Fruit fly (Drosophila melanogaster) whole organism, pupa: ENCODE data around the gene RanGAP.

ENCODE experiments used
- CG12605 ChIP-seq: fragments of 200-800 bp; sonication (Bioruptor generic); IDR thresholded peaks from 2 replicates; pipeline ENCODE4 v1.3.6; 2022; ENCODE audit warnings: missing biosample characterization, missing genetic modification characterization
- CG13204 ChIP-seq: fragments of 200-800 bp; sonication (Bioruptor generic); optimal IDR thresholded peaks from 2 replicates; lab custom pipeline; 2018; ENCODE audit warnings: missing biosample characterization, mild to moderate bottlenecking, missing genetic modification characterization, moderate library complexity
- CG14655 ChIP-seq: fragments of 200-800 bp; sonication (Bioruptor generic); optimal IDR thresholded peaks from 3 replicates; lab custom pipeline; 2017; ENCODE audit warnings: mild to moderate bottlenecking, missing biosample characterization, missing genetic modification reagents, missing genetic modification characterization
- CG4496 ChIP-seq: fragments of 200-800 bp; sonication (Bioruptor generic); IDR thresholded peaks from 3 replicates; pipeline ENCODE4 v1.3.6; 2022; ENCODE audit warnings: missing biosample characterization, missing genetic modification characterization
- CG8159 ChIP-seq: fragments of 200-800 bp; sonication (Bioruptor generic); optimal IDR thresholded peaks from 3 replicates; lab custom pipeline; 2018; ENCODE audit warnings: missing biosample characterization, mild to moderate bottlenecking, missing genetic modification characterization, moderate library complexity
- CG8301 ChIP-seq: fragments of 200-800 bp; sonication (Bioruptor generic); optimal IDR thresholded peaks from 2 replicates; lab custom pipeline; 2018; ENCODE audit warnings: missing biosample characterization, mild to moderate bottlenecking, missing genetic modification characterization
- CG9948 ChIP-seq: fragments of 200-800 bp; sonication (Bioruptor generic); optimal IDR thresholded peaks from 2 replicates; lab custom pipeline; 2018; ENCODE audit warnings: missing biosample characterization, mild to moderate bottlenecking, missing genetic modification characterization, moderate library complexity
- D1 ChIP-seq: fragments of 200-800 bp; sonication (Bioruptor generic); optimal IDR thresholded peaks from 2 replicates; lab custom pipeline; 2018; ENCODE audit warnings: missing biosample characterization, mild to moderate bottlenecking, missing genetic modification characterization, moderate library complexity
- EcR ChIP-seq: fragments of 200-800 bp; sonication (Bioruptor generic); optimal IDR thresholded peaks from 3 replicates; lab custom pipeline; 2019; ENCODE audit warnings: missing biosample characterization, missing genetic modification characterization, mild to moderate bottlenecking, moderate library complexity, missing genetic modification reagents
- Ets98B ChIP-seq: fragments of 200-800 bp; sonication (Bioruptor generic); IDR thresholded peaks from 2 replicates; pipeline ENCODE4 v1.3.6; 2022; ENCODE audit warnings: missing biosample characterization, missing genetic modification characterization
- Pif1B ChIP-seq: fragments of 200-800 bp; sonication (Bioruptor generic); optimal IDR thresholded peaks from 3 replicates; lab custom pipeline; 2016; ENCODE audit warnings: missing biosample characterization, missing genetic modification characterization
- Snoo ChIP-seq: fragments of 200-800 bp; sonication (Bioruptor generic); optimal IDR thresholded peaks from 3 replicates; lab custom pipeline; 2017; ENCODE audit warnings: missing biosample characterization, mild to moderate bottlenecking, missing genetic modification characterization, inconsistent platforms
- fd96Ca ChIP-seq: fragments of 200-800 bp; sonication (Bioruptor generic); IDR thresholded peaks from 3 replicates; pipeline ENCODE4 v1.3.6; 2022; ENCODE audit warnings: missing biosample characterization, missing genetic modification characterization
- gl ChIP-seq: fragments of 200-800 bp; sonication (Bioruptor generic); optimal IDR thresholded peaks from 2 replicates; lab custom pipeline; 2018; ENCODE audit warnings: missing biosample characterization, mild to moderate bottlenecking, missing genetic modification characterization

dm6 chr2L:19398317-19399234 lies 43.2 kb upstream of the RanGAP start, which contains the start of gene CG17544:
- TF ChIP-seq CG9948 (peak; percentile 84), EcR (GFP tag; lab: Kevin White, UChicago) (no peak), fd96Ca (peak; percentile 66), CG4496 (GFP tag; lab: Robert Waterston, UW) (peak; percentile 56; the same call in 2 of the 3 replicates), Snoo (tag; lab: Kevin White, UChicago) (peak; percentile 83), CG12605 (GFP tag; lab: Robert Waterston, UW) (peak; percentile 76), Pif1B (GFP tag; lab: Kevin White, UChicago) (no peak), CG8301 (tag; lab: Kevin White, UChicago) (peak; percentile 51), gl (tag; lab: Kevin White, UChicago) (no peak), CG14655 (GFP tag; lab: Kevin White, UChicago) (peak; percentile 88), CG8159 (peak; percentile 85), CG13204 (GFP tag; lab: Kevin White, UChicago) (peak; percentile 71), D1 (no peak), Ets98B (GFP tag; lab: Robert Waterston, UW) (peak; percentile 46)
